Worm (Caenorhabditis elegans): ENCODE data around the gene dao-6.
A peak's percentile ranks its signal among the peaks of the same experiment; 100 is the strongest.

Gene dao-6

DNA sequence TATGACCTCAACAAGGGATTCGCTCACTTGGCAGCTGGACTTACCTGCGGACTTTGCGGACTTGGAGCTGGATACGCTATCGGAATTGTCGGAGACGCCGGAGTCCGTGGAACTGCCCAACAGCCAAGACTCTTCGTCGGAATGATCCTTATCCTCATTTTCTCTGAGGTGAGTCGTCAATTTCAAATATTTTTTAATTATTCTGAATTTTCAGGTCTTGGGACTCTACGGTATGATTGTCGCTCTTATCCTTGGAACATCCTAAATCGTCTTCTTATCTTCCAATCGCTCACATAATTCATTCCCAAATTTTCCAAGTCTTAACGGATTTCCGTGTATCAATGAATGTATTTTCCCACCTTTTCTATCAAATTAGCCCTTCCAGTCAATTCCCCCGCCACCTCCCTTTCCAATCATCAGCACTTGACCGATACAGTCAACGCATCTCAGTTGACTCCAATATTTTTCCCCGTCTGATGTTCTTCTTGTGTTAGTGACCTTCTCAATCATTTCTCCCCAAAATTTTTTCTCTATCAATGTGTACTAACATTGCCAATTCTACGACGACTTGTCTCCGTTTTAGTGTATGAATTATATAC, 46.6 kb upstream of the dao-6 start, which contains the start of gene R10E11.6:
R10E11.6 (plus strand) TSS at position 524 of the 599 bp plus-strand sequence.
- TF ChIP-seq Y55F3AM.14 (GFP tag; optimal IDR thresholded peaks at IDR 0.05): no peak
- TF ChIP-seq sma-9 (GFP tag; optimal IDR thresholded peaks at IDR 0.05): no peak
- TF ChIP-seq sma-9 (tag; optimal IDR thresholded peaks at IDR 0.05): no peak
- TF ChIP-seq blmp-1 (tag; optimal IDR thresholded peaks at IDR 0.05; ENCODE audit: insufficient read depth): no peak
- TF ChIP-seq peb-1 (tag; optimal IDR thresholded peaks at IDR 0.05): no peak
- TF ChIP-seq gmeb-1 (tag; optimal IDR thresholded peaks at IDR 0.05): no peak
- TF ChIP-seq sma-3 (GFP tag; optimal IDR thresholded peaks at IDR 0.05): no peak
- TF ChIP-seq lin-39 (tag; optimal IDR thresholded peaks at IDR 0.05): no peak
- no peak for TF ChIP-seq C34F6.9 (tag; optimal IDR thresholded peaks at IDR 0.05)
- TF ChIP-seq sem-4 (tag; optimal IDR thresholded peaks at IDR 0.05): no peak
- no peak for TF ChIP-seq zag-1 (tag; optimal IDR thresholded peaks at IDR 0.05)
- TF ChIP-seq crh-2 (tag; optimal IDR thresholded peaks at IDR 0.05): no peak
- no peak for TF ChIP-seq nhr-6 (tag; optimal IDR thresholded peaks at IDR 0.05)
- TF ChIP-seq ZK546.5 (tag; optimal IDR thresholded peaks at IDR 0.05): no peak
- TF ChIP-seq aly-2 (tag; optimal IDR thresholded peaks at IDR 0.05): no peak

DNA sequence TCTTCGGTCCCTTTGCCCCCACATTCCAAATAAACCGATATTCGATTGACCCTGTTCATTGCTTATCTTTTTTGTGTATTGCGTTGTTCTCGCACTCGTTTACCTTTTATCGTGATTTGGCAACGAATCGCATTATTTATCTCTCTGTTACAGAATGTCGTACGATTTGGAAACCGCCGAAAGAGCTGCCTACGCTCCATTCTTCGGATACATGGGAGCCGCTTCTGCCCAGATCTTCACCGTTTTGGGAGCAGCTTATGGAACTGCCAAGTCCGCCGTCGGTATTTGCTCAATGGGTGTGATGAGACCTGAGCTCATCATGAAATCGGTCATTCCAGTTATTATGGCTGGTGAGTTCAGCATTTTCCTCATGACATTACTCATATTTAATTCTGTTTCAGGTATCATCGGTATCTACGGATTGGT, 46.0 kb upstream of the dao-6 start, which contains the start of gene vha-2:
vha-2 (plus strand) TSS at position 154 of the 426 bp plus-strand sequence.
- peak; percentile 29 for TF ChIP-seq fos-1 (tag; optimal IDR thresholded peaks at IDR 0.05)
- peak; percentile 1 for TF ChIP-seq nhr-129 (tag; optimal IDR thresholded peaks at IDR 0.05)
- TF ChIP-seq nhr-237 (tag; optimal IDR thresholded peaks at IDR 0.05): no peak
- no peak for TF ChIP-seq ztf-11 (tag; optimal IDR thresholded peaks at IDR 0.05)
- TF ChIP-seq sma-3 (GFP tag; optimal IDR thresholded peaks at IDR 0.05): peak; percentile 15
- no peak for TF ChIP-seq F13H6.1 (tag; optimal IDR thresholded peaks at IDR 0.05)
- TF ChIP-seq nhr-10 (tag; optimal IDR thresholded peaks at IDR 0.05): no peak
- peak; percentile 22 for TF ChIP-seq lin-11 (tag; optimal IDR thresholded peaks at IDR 0.05)

DNA sequence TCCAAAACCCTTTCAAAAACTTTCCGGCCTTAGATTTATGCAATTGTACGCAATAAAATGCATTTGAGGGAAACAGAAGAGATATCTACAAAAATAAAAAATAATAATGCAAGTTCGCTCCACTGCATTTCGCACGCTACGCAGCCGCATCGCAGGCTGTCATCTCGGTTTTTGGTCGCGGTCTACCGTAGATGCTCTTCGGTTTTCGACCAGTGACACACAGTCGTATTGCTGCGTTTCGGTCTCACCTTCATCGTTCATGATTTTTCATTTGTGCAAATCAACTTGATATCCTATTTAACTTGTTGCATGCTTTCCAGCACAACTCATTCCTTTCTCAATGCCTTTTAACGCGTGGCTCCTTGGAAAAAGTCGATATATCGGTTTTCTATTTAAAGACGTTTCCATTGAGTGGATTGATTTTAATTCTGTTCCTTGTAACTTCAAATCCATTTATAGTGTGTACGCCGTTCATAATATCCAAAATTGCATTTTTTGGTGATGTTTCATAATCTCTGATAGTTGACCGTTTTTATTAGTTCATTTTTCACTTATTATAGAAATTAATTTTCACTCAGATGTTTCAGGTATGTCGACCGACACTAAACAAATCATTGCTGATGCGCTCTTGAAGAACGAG, 44.8 kb upstream of the dao-6 start, which contains the start of gene vha-1:
vha-1 (plus strand) TSS at position 590 of the 640 bp plus-strand sequence.
- TF ChIP-seq egl-27 (tag; optimal IDR thresholded peaks at IDR 0.05) (peak; percentile 46), lin-39 (tag; optimal IDR thresholded peaks at IDR 0.05) (no peak), elt-3 (tag; optimal IDR thresholded peaks at IDR 0.05) (no peak), ztf-4 (tag; optimal IDR thresholded peaks at IDR 0.05) (peak; percentile 65), C34F6.9 (tag; optimal IDR thresholded peaks at IDR 0.05) (peak; percentile 98), fos-1 (tag; optimal IDR thresholded peaks at IDR 0.05) (peak; percentile 99), snpc-4 (tag; optimal IDR thresholded peaks at IDR 0.05) (peak; percentile 53), unc-39 (tag; optimal IDR thresholded peaks at IDR 0.05) (no peak), ztf-11 (tag; optimal IDR thresholded peaks at IDR 0.05) (no peak), peb-1 (tag; optimal IDR thresholded peaks at IDR 0.05) (no peak), blmp-1 (tag; optimal IDR thresholded peaks at IDR 0.05; ENCODE audit: insufficient read depth) (peak; percentile 56), nhr-77 (tag; optimal IDR thresholded peaks at IDR 0.05) (no peak), dmd-4 (tag; optimal IDR thresholded peaks at IDR 0.05) (no peak), nhr-12 (tag; optimal IDR thresholded peaks at IDR 0.05) (no peak), ama-1 (optimal IDR thresholded peaks at IDR 0.05) (peak; percentile 78), alr-1 (tag; optimal IDR thresholded peaks at IDR 0.05) (no peak), nhr-129 (tag; optimal IDR thresholded peaks at IDR 0.05) (peak; percentile 88), nhr-10 (tag; optimal IDR thresholded peaks at IDR 0.05) (no peak), nhr-11 (tag; optimal IDR thresholded peaks at IDR 0.05) (no peak), nhr-6 (tag; optimal IDR thresholded peaks at IDR 0.05) (peak; percentile 39), R02D3.7 (tag; optimal IDR thresholded peaks at IDR 0.05) (peak; percentile 11), nhr-23 (tag; optimal IDR thresholded peaks at IDR 0.05) (no peak), unc-55 (GFP tag; optimal IDR thresholded peaks at IDR 0.05) (peak; percentile 97), unc-62 (GFP tag; optimal IDR thresholded peaks at IDR 0.05) (no peak), nhr-25 (tag; optimal IDR thresholded peaks at IDR 0.05) (peak; percentile 75), Y55F3AM.14 (GFP tag; optimal IDR thresholded peaks at IDR 0.05) (no peak), ztf-1 (GFP tag; conservative IDR thresholded peaks at IDR 0.05) (no peak), sma-9 (GFP tag; optimal IDR thresholded peaks at IDR 0.05) (peak; percentile 40), sma-9 (tag; optimal IDR thresholded peaks at IDR 0.05) (no peak), mbf-1 (tag; optimal IDR thresholded peaks at IDR 0.05) (no peak), nhr-21 (tag; optimal IDR thresholded peaks at IDR 0.05) (peak; percentile 81), elt-1 (tag; optimal IDR thresholded peaks at IDR 0.05) (no peak), mab-5 (tag; optimal IDR thresholded peaks at IDR 0.05) (peak; percentile 43), sma-3 (GFP tag; optimal IDR thresholded peaks at IDR 0.05) (peak; percentile 83), ZK546.5 (tag; optimal IDR thresholded peaks at IDR 0.05) (peak; percentile 42), zag-1 (tag; optimal IDR thresholded peaks at IDR 0.05) (peak; percentile 69), mdl-1 (tag; optimal IDR thresholded peaks at IDR 0.05) (peak in 1 of 2 experiments; percentile 41), ceh-16 (tag; optimal IDR thresholded peaks at IDR 0.05) (no peak), F13H6.1 (tag; optimal IDR thresholded peaks at IDR 0.05) (peak; percentile 74), ceh-82 (tag; optimal IDR thresholded peaks at IDR 0.05) (peak; percentile 55), gmeb-1 (tag; optimal IDR thresholded peaks at IDR 0.05) (peak; percentile 79), lin-11 (tag; optimal IDR thresholded peaks at IDR 0.05) (peak; percentile 67), nhr-237 (tag; optimal IDR thresholded peaks at IDR 0.05) (no peak)

Measured in whole organism, L2 larva.